Worm (Caenorhabditis elegans): Measurements from ENCODE around the gene nhr-145.

ce11 chrV:19120743-19121642 is 33.5 kb downstream of the nhr-145 start:
- TF ChIP-seq nhr-28 (tag; optimal IDR thresholded peaks at IDR 0.05) (no peak), unc-39 (tag; optimal IDR thresholded peaks at IDR 0.05) (no peak), unc-130 (GFP tag; optimal IDR thresholded peaks at IDR 0.05) (no peak), F26F4.8 (GFP tag; conservative IDR thresholded peaks at IDR 0.05) (no peak), F37D6.2 (tag; optimal IDR thresholded peaks at IDR 0.05) (no peak), dve-1 (tag; optimal IDR thresholded peaks at IDR 0.05; ENCODE audit: insufficient read depth) (no peak), dmd-9 (GFP tag; IDR thresholded peaks at IDR 0.05) (no peak), dpl-1 (GFP tag; optimal IDR thresholded peaks at IDR 0.05) (no peak), fkh-10 (GFP tag; optimal IDR thresholded peaks at IDR 0.05) (no peak), nhr-237 (tag; optimal IDR thresholded peaks at IDR 0.05) (no peak), lin-15B (tag; optimal IDR thresholded peaks at IDR 0.05) (no peak), ztf-7 (tag; optimal IDR thresholded peaks at IDR 0.05) (no peak)

Measured in whole organism, L4 larva.